Worm (Caenorhabditis elegans) whole organism, midembryonic: ENCODE measurements around the gene F49E8.6.

Experiments
- cog-1 ChIP-seq: sonication (generic microtip); optimal IDR thresholded peaks from 2 replicates; lab custom pipeline; 2016; ENCODE audit warnings: missing genetic modification characterization, missing compliant biosample characterization
- flt-1 ChIP-seq: fragments of 200-800 bp; sonication (Bioruptor generic); IDR thresholded peaks from 2 replicates; pipeline ENCODE4 v1.3.6; 2022; ENCODE audit warnings: missing genetic modification characterization, missing compliant biosample characterization
- klf-2 ChIP-seq: fragments of 200-800 bp; sonication (Bioruptor generic); conservative IDR thresholded peaks from 2 replicates; pipeline ENCODE4 v1.3.6; 2022; ENCODE audit warnings: missing genetic modification reagents, missing genetic modification characterization, missing compliant biosample characterization
- med-1 ChIP-seq: sonication (generic microtip); optimal IDR thresholded peaks from 2 replicates; lab custom pipeline; 2017; ENCODE audit warnings: missing genetic modification characterization, mild to moderate bottlenecking, missing compliant biosample characterization, antibody characterized with exemption, missing genetic modification reagents; ENCODE audit not compliant: insufficient read depth
- tab-1 ChIP-seq: fragments of 200-800 bp; sonication (Bioruptor generic); IDR thresholded peaks from 2 replicates; pipeline ENCODE4 v1.3.6; 2022; ENCODE audit warnings: missing genetic modification characterization, missing compliant biosample characterization
- ztf-29 ChIP-seq: fragments of 200-800 bp; sonication (Bioruptor generic); IDR thresholded peaks from 2 replicates; pipeline ENCODE4 v1.3.6; 2022; ENCODE audit warnings: missing genetic modification reagents, missing genetic modification characterization, missing compliant biosample characterization

DNA sequence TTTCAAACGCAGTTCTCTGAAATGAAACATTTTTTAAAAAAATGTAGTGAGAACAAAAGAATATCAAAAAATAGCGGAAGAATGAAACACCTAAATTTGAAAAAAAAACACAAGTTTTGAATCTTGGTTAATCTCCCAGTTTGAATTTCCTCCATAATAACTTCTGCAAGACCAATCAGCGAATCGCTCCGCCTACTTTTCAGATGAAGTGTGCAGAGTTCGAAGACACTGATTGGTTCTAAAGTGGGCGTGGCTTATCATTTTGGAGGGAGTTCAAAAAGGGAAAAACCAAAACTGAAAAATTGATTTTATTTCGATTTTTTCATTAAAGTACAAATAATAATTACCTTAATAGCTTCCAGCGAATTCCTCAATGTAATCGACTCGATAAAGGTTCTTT lies 43.6 kb downstream of the F49E8.6 start:
- TF ChIP-seq med-1 (GFP tag; lab: Kevin White, UChicago) (no peak), klf-2 (GFP tag; lab: Robert Waterston, UW) (no peak), flt-1 (GFP tag; lab: Robert Waterston, UW) (no peak), cog-1 (no peak), ztf-29 (GFP tag; lab: Robert Waterston, UW) (no peak), tab-1 (GFP tag; lab: Robert Waterston, UW) (no peak)
